Worm (Caenorhabditis elegans): ENCODE data around the gene gpn-1.
A peak's percentile ranks its signal among the peaks of the same experiment; 100 is the strongest.

Gene gpn-1

ce11 chrX:15681393-15681792 lies at the start of gene gpn-1:
Gene gpn-1, plus strand, starts transcription at chrX:15681693.
- TF ChIP-seq snpc-4 (tag; optimal IDR thresholded peaks at IDR 0.05) (no peak), ztf-11 (tag; optimal IDR thresholded peaks at IDR 0.05) (no peak), spr-3 (GFP tag; optimal IDR thresholded peaks at IDR 0.05) (no peak), ces-1 (GFP tag; optimal IDR thresholded peaks at IDR 0.05) (no peak), spr-1 (tag; optimal IDR thresholded peaks at IDR 0.05) (no peak), R02D3.7 (tag; optimal IDR thresholded peaks at IDR 0.05) (no peak), aly-2 (tag; optimal IDR thresholded peaks at IDR 0.05) (no peak), mes-2 (tag; optimal IDR thresholded peaks at IDR 0.05; ENCODE audit: poor library complexity, severe bottlenecking) (no peak), daf-8 (GFP tag; IDR thresholded peaks at IDR 0.05) (no peak), Y48G9A.11 (GFP tag; IDR thresholded peaks at IDR 0.05) (no peak), lin-29 (GFP tag; IDR thresholded peaks at IDR 0.05) (no peak), nhr-42 (GFP tag; IDR thresholded peaks at IDR 0.05) (no peak), lsy-2 (tag; optimal IDR thresholded peaks at IDR 0.05) (no peak), tag-97 (GFP tag; IDR thresholded peaks at IDR 0.05) (no peak), ama-1 (optimal IDR thresholded peaks at IDR 0.05) (no peak), zfp-2 (tag; optimal IDR thresholded peaks at IDR 0.05) (no peak), F44E2.7 (GFP tag; IDR thresholded peaks at IDR 0.05) (no peak), nhr-102 (tag; optimal IDR thresholded peaks at IDR 0.05) (no peak)

- peak; percentile 5 for TF ChIP-seq hlh-30 (tag; optimal IDR thresholded peaks at IDR 0.05; ENCODE audit: insufficient read depth)
- no peak for TF ChIP-seq F49E8.2 (tag; optimal IDR thresholded peaks at IDR 0.05; ENCODE audit: borderline replicate concordance)
- TF ChIP-seq zip-2 (tag; optimal IDR thresholded peaks at IDR 0.05), result no peak
- TF ChIP-seq ceh-82 (tag; optimal IDR thresholded peaks at IDR 0.05), result no peak
- TF ChIP-seq egl-27 (tag; optimal IDR thresholded peaks at IDR 0.05), result no peak
- peak in 1 of 2 experiments; percentile 46 for TF ChIP-seq lsy-2 (tag; optimal IDR thresholded peaks at IDR 0.05)
- 0 out of 2 replicates have a peak, but pooled peaks have one; percentile 15 for TF ChIP-seq hmg-1.1 (GFP tag; IDR thresholded peaks at IDR 0.05)
- peak; percentile 67 for TF ChIP-seq ces-1 (GFP tag; optimal IDR thresholded peaks at IDR 0.05)
- TF ChIP-seq saeg-2 (GFP tag; IDR thresholded peaks at IDR 0.05), result no peak
- TF ChIP-seq snpc-4 (tag; optimal IDR thresholded peaks at IDR 0.05), result no peak
- no peak for TF ChIP-seq mdl-1 (tag; optimal IDR thresholded peaks at IDR 0.05)
- TF ChIP-seq skn-1 (tag; optimal IDR thresholded peaks at IDR 0.05), result no peak
- TF ChIP-seq F26F4.8 (GFP tag; conservative IDR thresholded peaks at IDR 0.05), result no peak
- TF ChIP-seq ceh-62 (tag; optimal IDR thresholded peaks at IDR 0.05), result no peak
- TF ChIP-seq fkh-10 (GFP tag; optimal IDR thresholded peaks at IDR 0.05), result peak; percentile 75
- TF ChIP-seq daf-8 (GFP tag; IDR thresholded peaks at IDR 0.05), result no peak
- no peak for TF ChIP-seq mdt-29 (GFP tag; IDR thresholded peaks at IDR 0.05)
- no peak for TF ChIP-seq dmd-9 (GFP tag; IDR thresholded peaks at IDR 0.05)
- TF ChIP-seq egl-43 (GFP tag; IDR thresholded peaks at IDR 0.05), result no peak
- peak; percentile 65 for TF ChIP-seq ctbp-1 (GFP tag; IDR thresholded peaks at IDR 0.05)
- TF ChIP-seq unc-62 (GFP tag; optimal IDR thresholded peaks at IDR 0.05 in 1 of 2), result peak in 1 of 2 experiments; percentile 82
- TF ChIP-seq unc-62 (tag; optimal IDR thresholded peaks at IDR 0.05), result no peak
- no peak for TF ChIP-seq pha-4 (GFP tag; IDR thresholded peaks at IDR 0.05)
- no peak for TF ChIP-seq pha-4 (tag; optimal IDR thresholded peaks at IDR 0.05)
- TF ChIP-seq nhr-25 (tag; optimal IDR thresholded peaks at IDR 0.05; ENCODE audit: borderline replicate concordance, insufficient read depth), result no peak
- no peak for TF ChIP-seq attf-4 (tag; optimal IDR thresholded peaks at IDR 0.05)
- TF ChIP-seq Y105C5A.15 (GFP tag; IDR thresholded peaks at IDR 0.05), result no peak
- TF ChIP-seq lin-15B (tag; optimal IDR thresholded peaks at IDR 0.05), result no peak
- TF ChIP-seq madf-9 (GFP tag; conservative IDR thresholded peaks at IDR 0.05), result no peak
- TF ChIP-seq nhr-41 (GFP tag; IDR thresholded peaks at IDR 0.05), result no peak
- TF ChIP-seq F44E2.7 (GFP tag; IDR thresholded peaks at IDR 0.05), result no peak
- TF ChIP-seq mep-1 (tag; optimal IDR thresholded peaks at IDR 0.05), result peak; percentile 37
These were observed 47.5 kb upstream of the gpn-1 start for ce11 chrX:15633964-15634363.

Measured in whole organism, L4 larva.